Comparison of ENCODE assay signal across 2 fruit fly cellular contexts in genomic region chr2L:1629206-1629959, dm6.
TF ChIP-seq lines count a peak whose summit lies in the region.

No protein-coding gene starts in this region.

TF ChIP-seq in whole organism, embryonic, 481 proteins besides CTCF, POLR2A, EP300 and RAD21 (continued from another document and continues in another):
- TF ChIP-seq CG8924 (tag; optimal IDR thresholded peaks at IDR 0.05; lab: Kevin White, UChicago) = peak; percentile 62
- TF ChIP-seq Dip2 (GFP tag; IDR thresholded peaks at IDR 0.05; lab: Robert Waterston, UW) = no peak
- TF ChIP-seq Atf-2 (GFP tag; optimal IDR thresholded peaks at IDR 0.05; lab: Kevin White, UChicago) = no peak
- no peak for TF ChIP-seq CG7963 (GFP tag; IDR thresholded peaks at IDR 0.05; lab: Robert Waterston, UW; ENCODE audit: partially characterized antibody)
- TF ChIP-seq CG17802 (tag; optimal IDR thresholded peaks at IDR 0.05; lab: Kevin White, UChicago) = no peak
- no peak for TF ChIP-seq sr (GFP tag; IDR thresholded peaks at IDR 0.05; lab: Robert Waterston, UW)
- no peak for TF ChIP-seq CG8359 (GFP tag; optimal IDR thresholded peaks at IDR 0.05; lab: Kevin White, UChicago; ENCODE audit: borderline replicate concordance)
- TF ChIP-seq gt (GFP tag; IDR thresholded peaks at IDR 0.05; lab: Robert Waterston, UW) = no peak
- peak; percentile 73 for TF ChIP-seq tgo (GFP tag; IDR thresholded peaks at IDR 0.05; lab: Robert Waterston, UW)
- peak; percentile 69 for TF ChIP-seq NfI (GFP tag; optimal IDR thresholded peaks at IDR 0.05; lab: Kevin White, UChicago)
- peak; percentile 42 for TF ChIP-seq CG12155 (GFP tag; optimal IDR thresholded peaks at IDR 0.05; lab: Kevin White, UChicago)
- peak; percentile 9 for TF ChIP-seq D19B (GFP tag; optimal IDR thresholded peaks at IDR 0.05; lab: Kevin White, UChicago)
- peak; percentile 16 for TF ChIP-seq exex (tag; optimal IDR thresholded peaks at IDR 0.05; lab: Kevin White, UChicago)
- peak; percentile 24 for TF ChIP-seq CG1792 (GFP tag; optimal IDR thresholded peaks at IDR 0.05; lab: Kevin White, UChicago)
- peak; percentile 62 for TF ChIP-seq E2f1 (GFP tag; IDR thresholded peaks at IDR 0.05; lab: Robert Waterston, UW)
- peak; percentile 16 for TF ChIP-seq CG4820 (GFP tag; optimal IDR thresholded peaks at IDR 0.05; lab: Kevin White, UChicago)
- no peak for TF ChIP-seq stc (GFP tag; IDR thresholded peaks at IDR 0.05; lab: Robert Waterston, UW)
- no peak for TF ChIP-seq Kr (GFP tag; optimal IDR thresholded peaks at IDR 0.05; lab: Kevin White, UChicago)
- no peak for TF ChIP-seq en (GFP tag; optimal IDR thresholded peaks at IDR 0.05; lab: Kevin White, UChicago)
- TF ChIP-seq CG5953 (GFP tag; IDR thresholded peaks at IDR 0.05; lab: Robert Waterston, UW) = no peak
- TF ChIP-seq CG4617 (GFP tag; optimal IDR thresholded peaks at IDR 0.05; lab: Kevin White, UChicago; ENCODE audit: borderline replicate concordance) = no peak
- no peak for TF ChIP-seq CG2129 (GFP tag; IDR thresholded peaks at IDR 0.05; lab: Robert Waterston, UW; ENCODE audit: partially characterized antibody)
- TF ChIP-seq CG3995 (GFP tag; optimal IDR thresholded peaks at IDR 0.05; lab: Kevin White, UChicago) = peak; percentile 1
- TF ChIP-seq CG7372 (GFP tag; IDR thresholded peaks at IDR 0.05; lab: Robert Waterston, UW) = peak; percentile 78
- peak; percentile 14 for TF ChIP-seq Bteb2 (GFP tag; optimal IDR thresholded peaks at IDR 0.05; lab: Kevin White, UChicago)
- TF ChIP-seq Jarid2 (GFP tag; optimal IDR thresholded peaks at IDR 0.05; lab: Kevin White, UChicago) = peak; percentile 12
- peak; percentile 41 for TF ChIP-seq kay (GFP tag; optimal IDR thresholded peaks at IDR 0.05; lab: Kevin White, UChicago)
- TF ChIP-seq Nf-YC (tag; optimal IDR thresholded peaks at IDR 0.05; lab: Kevin White, UChicago) = peak; percentile 17
- no peak for TF ChIP-seq gfzf (GFP tag; optimal IDR thresholded peaks at IDR 0.05; lab: Kevin White, UChicago)
- TF ChIP-seq odd (GFP tag; optimal IDR thresholded peaks at IDR 0.05; lab: Kevin White, UChicago) = peak; percentile 33
- TF ChIP-seq CG6765 (GFP tag; optimal IDR thresholded peaks at IDR 0.05; lab: Kevin White, UChicago) = no peak
- TF ChIP-seq Blimp-1 (GFP tag; optimal IDR thresholded peaks at IDR 0.05; lab: Kevin White, UChicago) = peak; percentile 14
- no peak for TF ChIP-seq zen (tag; optimal IDR thresholded peaks at IDR 0.05; lab: Kevin White, UChicago)
- peak; percentile 72 for TF ChIP-seq Dek (tag; optimal IDR thresholded peaks at IDR 0.05; lab: Kevin White, UChicago)
- TF ChIP-seq pros (GFP tag; optimal IDR thresholded peaks at IDR 0.05; lab: Kevin White, UChicago) = no peak
- no peak for TF ChIP-seq CG10959 (GFP tag; IDR thresholded peaks at IDR 0.05; lab: Robert Waterston, UW)
- peak; percentile 83 for TF ChIP-seq so (GFP tag; IDR thresholded peaks at IDR 0.05; lab: Robert Waterston, UW)
- TF ChIP-seq sna (GFP tag; IDR thresholded peaks at IDR 0.05; lab: Robert Waterston, UW; ENCODE audit: partially characterized antibody) = no peak
- TF ChIP-seq CG11247 (GFP tag; IDR thresholded peaks at IDR 0.05; lab: Robert Waterston, UW) = peak; percentile 38; the same call in 1 of the 2 replicates
- TF ChIP-seq CG30403 (GFP tag; optimal IDR thresholded peaks at IDR 0.05; lab: Kevin White, UChicago) = peak; percentile 50
- TF ChIP-seq H15 (GFP tag; IDR thresholded peaks at IDR 0.05; lab: Robert Waterston, UW) = 0 out of 3 replicates have a peak, but pooled peaks have one; percentile 36
- TF ChIP-seq CG3838 (GFP tag; optimal IDR thresholded peaks at IDR 0.05; lab: Kevin White, UChicago) = no peak
- no peak for TF ChIP-seq unc-4 (GFP tag; IDR thresholded peaks at IDR 0.05; lab: Robert Waterston, UW; ENCODE audit: partially characterized antibody)
- TF ChIP-seq CG34376 (GFP tag; optimal IDR thresholded peaks at IDR 0.05; lab: Kevin White, UChicago) = no peak
- no peak for TF ChIP-seq CG31365 (tag; optimal IDR thresholded peaks at IDR 0.05; lab: Kevin White, UChicago)
- TF ChIP-seq gsb-n (tag; optimal IDR thresholded peaks at IDR 0.05; lab: Kevin White, UChicago) = no peak
- no peak for TF ChIP-seq hbn (GFP tag; IDR thresholded peaks at IDR 0.05; lab: Robert Waterston, UW; ENCODE audit: partially characterized antibody)
- peak; percentile 65 for TF ChIP-seq lmd (GFP tag; IDR thresholded peaks at IDR 0.05; lab: Robert Waterston, UW)
- no peak for TF ChIP-seq CG17568 (GFP tag; optimal IDR thresholded peaks at IDR 0.05; lab: Kevin White, UChicago)
- TF ChIP-seq CG12659 (GFP tag; optimal IDR thresholded peaks at IDR 0.05; lab: Kevin White, UChicago) = peak; percentile 59
- TF ChIP-seq wor (GFP tag; IDR thresholded peaks at IDR 0.05; lab: Robert Waterston, UW) = peak; percentile 36; the same call in 1 of the 2 replicates
- peak; percentile 37 for TF ChIP-seq jing (GFP tag; optimal IDR thresholded peaks at IDR 0.05; lab: Kevin White, UChicago)
- TF ChIP-seq oc (tag; optimal IDR thresholded peaks at IDR 0.05; lab: Kevin White, UChicago) = no peak
- TF ChIP-seq CG7556 (GFP tag; optimal IDR thresholded peaks at IDR 0.05; lab: Kevin White, UChicago) = peak; percentile 45
- peak; percentile 82 for TF ChIP-seq CG12769 (tag; optimal IDR thresholded peaks at IDR 0.05; lab: Kevin White, UChicago)
- peak; percentile 62 for TF ChIP-seq CG10209 (GFP tag; optimal IDR thresholded peaks at IDR 0.05; lab: Kevin White, UChicago)
- peak; percentile 13 for TF ChIP-seq nau (GFP tag; optimal IDR thresholded peaks at IDR 0.05; lab: Kevin White, UChicago)
- TF ChIP-seq Six4 (GFP tag; optimal IDR thresholded peaks at IDR 0.05; lab: Kevin White, UChicago) = no peak
- no peak for TF ChIP-seq Spps (tag; optimal IDR thresholded peaks at IDR 0.05; lab: Kevin White, UChicago)
- peak; percentile 31 for TF ChIP-seq tap (tag; optimal IDR thresholded peaks at IDR 0.05; lab: Kevin White, UChicago)
- peak; percentile 32 for TF ChIP-seq phol (tag; optimal IDR thresholded peaks at IDR 0.05; lab: Kevin White, UChicago)
- no peak for TF ChIP-seq ham (GFP tag; IDR thresholded peaks at IDR 0.05; lab: Robert Waterston, UW)
- TF ChIP-seq HHEX (GFP tag; optimal IDR thresholded peaks at IDR 0.05; lab: Kevin White, UChicago) = peak; percentile 62
- TF ChIP-seq unpg (GFP tag; optimal IDR thresholded peaks at IDR 0.05; lab: Kevin White, UChicago) = peak; percentile 56
- peak; percentile 17 for TF ChIP-seq CG13624 (GFP tag; optimal IDR thresholded peaks at IDR 0.05; lab: Kevin White, UChicago)
- TF ChIP-seq sisA (GFP tag; IDR thresholded peaks at IDR 0.05; lab: Robert Waterston, UW) = peak; percentile 36

TF ChIP-seq in whole organism, prepupa, 60 proteins besides CTCF, POLR2A, EP300 and RAD21 (continued from another document):
- TF ChIP-seq CG31627 (GFP tag; optimal IDR thresholded peaks at IDR 0.05; lab: Kevin White, UChicago) (no peak), achi (GFP tag; optimal IDR thresholded peaks at IDR 0.05; lab: Kevin White, UChicago) (peak; percentile 12), vri (GFP tag; optimal IDR thresholded peaks at IDR 0.05; lab: Kevin White, UChicago) (no peak), acj6 (GFP tag; optimal IDR thresholded peaks at IDR 0.05; lab: Kevin White, UChicago) (no peak), CG11294 (GFP tag; IDR thresholded peaks at IDR 0.05; lab: Robert Waterston, UW) (peak; percentile 47; the same call in 1 of the 2 replicates), CG6808 (GFP tag; optimal IDR thresholded peaks at IDR 0.05; lab: Kevin White, UChicago) (no peak), OdsH (GFP tag; optimal IDR thresholded peaks at IDR 0.05; lab: Kevin White, UChicago) (peak; percentile 32), CG11902 (GFP tag; optimal IDR thresholded peaks at IDR 0.05; lab: Kevin White, UChicago) (no peak), CG9139 (GFP tag; optimal IDR thresholded peaks at IDR 0.05; lab: Kevin White, UChicago) (no peak), lz (GFP tag; optimal IDR thresholded peaks at IDR 0.05; lab: Kevin White, UChicago) (no peak), dac (GFP tag; optimal IDR thresholded peaks at IDR 0.05; lab: Kevin White, UChicago) (peak; percentile 42), CG3032 (tag; optimal IDR thresholded peaks at IDR 0.05; lab: Kevin White, UChicago) (no peak), fd59A (GFP tag; optimal IDR thresholded peaks at IDR 0.05; lab: Kevin White, UChicago) (no peak), Gug (GFP tag; IDR thresholded peaks at IDR 0.05; lab: Robert Waterston, UW) (peak; percentile 32; the same call in 1 of the 2 replicates), dsx (GFP tag; optimal IDR thresholded peaks at IDR 0.05; lab: Kevin White, UChicago; ENCODE audit: poor library complexity, severe bottlenecking) (no peak), cyc (GFP tag; optimal IDR thresholded peaks at IDR 0.05; lab: Kevin White, UChicago) (no peak), Blimp-1 (GFP tag; optimal IDR thresholded peaks at IDR 0.05; lab: Kevin White, UChicago) (no peak), CG6854 (GFP tag; optimal IDR thresholded peaks at IDR 0.05; lab: Kevin White, UChicago) (no peak), CG8319 (GFP tag; optimal IDR thresholded peaks at IDR 0.05; lab: Kevin White, UChicago) (no peak), Eip78C (GFP tag; lab: Kevin White, UChicago) (peak; percentile 13), Hr4 (GFP tag; optimal IDR thresholded peaks at IDR 0.05; lab: Kevin White, UChicago) (peak; percentile 46), Hr39 (GFP tag; optimal IDR thresholded peaks at IDR 0.05; lab: Kevin White, UChicago) (no peak), eg (GFP tag; IDR thresholded peaks at IDR 0.05; lab: Robert Waterston, UW) (peak; percentile 62), CG10669 (GFP tag; optimal IDR thresholded peaks at IDR 0.05; lab: Kevin White, UChicago) (no peak), CG10631 (GFP tag; optimal IDR thresholded peaks at IDR 0.05; lab: Kevin White, UChicago) (peak; percentile 7), CG34406 (GFP tag; optimal IDR thresholded peaks at IDR 0.05; lab: Kevin White, UChicago) (no peak), Sox15 (GFP tag; optimal IDR thresholded peaks at IDR 0.05; lab: Kevin White, UChicago) (no peak), Lpt (GFP tag; optimal IDR thresholded peaks at IDR 0.05; lab: Kevin White, UChicago) (no peak), CG8632 (GFP tag; optimal IDR thresholded peaks at IDR 0.05; lab: Kevin White, UChicago) (no peak), ss (GFP tag; optimal IDR thresholded peaks at IDR 0.05; lab: Kevin White, UChicago) (no peak), Eip75B (GFP tag; optimal IDR thresholded peaks at IDR 0.05; lab: Kevin White, UChicago) (no peak), Hr38 (GFP tag; optimal IDR thresholded peaks at IDR 0.05; lab: Kevin White, UChicago) (no peak), Ets21C (GFP tag; optimal IDR thresholded peaks at IDR 0.05; lab: Kevin White, UChicago) (no peak), CG8119 (GFP tag; IDR thresholded peaks at IDR 0.05; lab: Robert Waterston, UW) (peak; percentile 69), CG1621 (tag; optimal IDR thresholded peaks at IDR 0.05; lab: Kevin White, UChicago) (no peak), CG32006 (GFP tag; optimal IDR thresholded peaks at IDR 0.05; lab: Kevin White, UChicago) (peak; percentile 69)
